Worm (Caenorhabditis elegans) whole organism, young adult: ENCODE measurements around the gene str-25.

Experiments used
- B0261.1 ChIP-seq: sonication (generic microtip); optimal IDR thresholded peaks from 2 replicates; lab custom pipeline; 2016; ENCODE audit warnings: mild to moderate bottlenecking, missing genetic modification characterization, moderate library complexity, missing compliant biosample characterization
- D2030.7 ChIP-seq: fragments of 200-800 bp; sonication (Bioruptor generic); IDR thresholded peaks from 2 replicates; pipeline ENCODE4 v1.3.6; 2022; ENCODE audit warnings: missing genetic modification reagents, missing genetic modification characterization, missing compliant biosample characterization
- F22D6.2 ChIP-seq: sonication (generic microtip); optimal IDR thresholded peaks from 2 replicates; lab custom pipeline; 2016; ENCODE audit warnings: mild to moderate bottlenecking, missing genetic modification characterization, missing compliant biosample characterization
- F52B5.7 ChIP-seq: sonication (generic microtip); optimal IDR thresholded peaks from 2 replicates; lab custom pipeline; 2016; ENCODE audit warnings: mild to moderate bottlenecking, missing genetic modification characterization, missing compliant biosample characterization
- F57C9.4 ChIP-seq: sonication (generic microtip); optimal IDR thresholded peaks from 2 replicates; lab custom pipeline; 2017; ENCODE audit warnings: mild to moderate bottlenecking, missing genetic modification characterization, missing compliant biosample characterization
- T26A5.8 ChIP-seq: sonication (generic microtip); optimal IDR thresholded peaks from 2 replicates; lab custom pipeline; 2016; ENCODE audit warnings: missing genetic modification characterization, missing compliant biosample characterization
- Y53G8AR.9 ChIP-seq: fragments of 200-800 bp; sonication (Bioruptor generic); conservative IDR thresholded peaks from 2 replicates; pipeline ENCODE4 v1.3.6; 2022; ENCODE audit warnings: missing genetic modification reagents, missing genetic modification characterization, missing compliant biosample characterization
- akir-1 ChIP-seq: fragments of 200-800 bp; sonication (Bioruptor generic); optimal IDR thresholded peaks from 2 replicates; lab custom pipeline; 2018; ENCODE audit warnings: mild to moderate bottlenecking, missing genetic modification characterization, moderate library complexity, missing compliant biosample characterization
- ama-1 ChIP-seq, 3 experiments: fragments of 150-350 bp in 1 of 3; sonication (generic microtip) in 2 of 3; optimal IDR thresholded peaks; 2 replicates each; lab custom pipeline; 2014 to 2018; ENCODE audit warnings: missing biosample characterization in 2 of 3, missing genetic modification characterization in 2 of 3, missing genetic modification reagents in 2 of 3
- bed-1 ChIP-seq: fragments of 200-800 bp; sonication (Bioruptor generic); IDR thresholded peaks from 2 replicates; pipeline ENCODE4 v1.3.6; 2022; ENCODE audit warnings: missing genetic modification reagents, missing genetic modification characterization, missing compliant biosample characterization
- cebp-2 ChIP-seq: fragments of 200-800 bp; sonication (Bioruptor generic); IDR thresholded peaks from 2 replicates; pipeline ENCODE4 v1.3.6; 2022; ENCODE audit warnings: missing genetic modification characterization, missing compliant biosample characterization
- ceh-100 ChIP-seq: fragments of 200-800 bp; sonication (Bioruptor generic); IDR thresholded peaks from 2 replicates; pipeline ENCODE4 v1.3.6; 2022; ENCODE audit warnings: missing genetic modification reagents, missing genetic modification characterization, missing compliant biosample characterization
- ceh-27 ChIP-seq: fragments of 200-800 bp; sonication (Bioruptor generic); optimal IDR thresholded peaks from 2 replicates; lab custom pipeline; 2018; ENCODE audit warnings: mild to moderate bottlenecking, missing genetic modification characterization, moderate library complexity, missing compliant biosample characterization
- ceh-40 ChIP-seq: fragments of 200-800 bp; sonication (Bioruptor generic); IDR thresholded peaks from 2 replicates; pipeline ENCODE4 v1.3.6; 2022; ENCODE audit warnings: missing genetic modification characterization, missing compliant biosample characterization
- ceh-79 ChIP-seq: sonication (generic microtip); optimal IDR thresholded peaks from 2 replicates; lab custom pipeline; 2017; ENCODE audit warnings: mild to moderate bottlenecking, missing genetic modification characterization, missing compliant biosample characterization
- chd-7 ChIP-seq: sonication (generic microtip); optimal IDR thresholded peaks from 2 replicates; lab custom pipeline; 2016; ENCODE audit warnings: mild to moderate bottlenecking, missing genetic modification characterization, moderate library complexity, missing compliant biosample characterization
- egl-18 ChIP-seq: fragments of 200-800 bp; sonication (Bioruptor generic); IDR thresholded peaks from 2 replicates; pipeline ENCODE4 v1.3.6; 2022; ENCODE audit warnings: missing genetic modification reagents, missing genetic modification characterization, missing compliant biosample characterization
- hsf-1 ChIP-seq: fragments of 200-800 bp; sonication (Bioruptor generic); IDR thresholded peaks from 2 replicates; pipeline ENCODE4 v1.3.6; 2022; ENCODE audit warnings: missing genetic modification reagents, missing genetic modification characterization, missing compliant biosample characterization
- lin-26 ChIP-seq: fragments of 200-800 bp; sonication (Bioruptor generic); IDR thresholded peaks from 2 replicates; pipeline ENCODE4 v1.3.6; 2022; ENCODE audit warnings: missing genetic modification reagents, missing genetic modification characterization, missing compliant biosample characterization
- lin-35 ChIP-seq, 3 experiments: fragments of 150-350 bp in 2 of 3; sonication (generic microtip) in 1 of 3; optimal IDR thresholded peaks; 2 replicates each; lab custom pipeline; 2014 to 2018; ENCODE audit warnings: missing biosample characterization in 3 of 3, missing genetic modification characterization in 3 of 3, missing genetic modification reagents in 3 of 3
- lir-1 ChIP-seq: fragments of 200-800 bp; sonication (Bioruptor generic); conservative IDR thresholded peaks from 2 replicates; pipeline ENCODE4 v1.3.6; 2022; ENCODE audit warnings: missing genetic modification reagents, missing genetic modification characterization, missing compliant biosample characterization
- madf-3 ChIP-seq: fragments of 200-800 bp; sonication (Bioruptor generic); IDR thresholded peaks from 2 replicates; pipeline ENCODE4 v1.3.6; 2022; ENCODE audit warnings: missing genetic modification reagents, missing genetic modification characterization, missing compliant biosample characterization
- madf-6 ChIP-seq: fragments of 200-800 bp; sonication (Bioruptor generic); IDR thresholded peaks from 2 replicates; pipeline ENCODE4 v1.3.6; 2022; ENCODE audit warnings: missing genetic modification reagents, missing genetic modification characterization, missing compliant biosample characterization
- mcd-1 ChIP-seq: fragments of 200-800 bp; sonication (Bioruptor generic); IDR thresholded peaks from 2 replicates; pipeline ENCODE4 v1.3.6; 2022; ENCODE audit warnings: missing genetic modification reagents, missing genetic modification characterization, missing compliant biosample characterization
- mel-28 ChIP-seq: sonication (generic microtip); optimal IDR thresholded peaks from 2 replicates; lab custom pipeline; 2016; ENCODE audit warnings: borderline replicate concordance, mild to moderate bottlenecking, missing genetic modification characterization, missing compliant biosample characterization
- mes-4 ChIP-seq: sonication (generic microtip); optimal IDR thresholded peaks from 2 replicates; lab custom pipeline; 2016; ENCODE audit warnings: missing genotype, missing genetic modification characterization, missing compliant biosample characterization
- nfya-1 ChIP-seq: sonication (generic microtip); optimal IDR thresholded peaks from 2 replicates; lab custom pipeline; 2017; ENCODE audit warnings: antibody characterized with exemption, missing compliant biosample characterization, missing genetic modification characterization, borderline replicate concordance; ENCODE audit not compliant: insufficient read depth
- nfya-2 ChIP-seq: fragments of 200-800 bp; sonication (Bioruptor generic); IDR thresholded peaks from 2 replicates; pipeline ENCODE4 v1.3.6; 2022; ENCODE audit warnings: missing genetic modification reagents, missing genetic modification characterization, missing compliant biosample characterization
- nhr-120 ChIP-seq: fragments of 200-800 bp; sonication (Bioruptor generic); IDR thresholded peaks from 2 replicates; pipeline ENCODE4 v1.3.6; 2022; ENCODE audit warnings: missing genetic modification characterization, missing compliant biosample characterization
- nhr-27 ChIP-seq: fragments of 200-800 bp; sonication (Bioruptor generic); optimal IDR thresholded peaks from 2 replicates; lab custom pipeline; 2018; ENCODE audit warnings: mild to moderate bottlenecking, missing genetic modification characterization, moderate library complexity, missing compliant biosample characterization
- nhr-80 ChIP-seq: sonication (generic microtip); optimal IDR thresholded peaks from 2 replicates; lab custom pipeline; 2016; ENCODE audit warnings: missing genetic modification characterization, missing compliant biosample characterization
- pbrm-1 ChIP-seq: fragments of 200-800 bp; sonication (Bioruptor generic); IDR thresholded peaks from 2 replicates; pipeline ENCODE4 v1.3.6; 2022; ENCODE audit warnings: missing genetic modification reagents, missing genetic modification characterization, missing compliant biosample characterization
- rec-8 ChIP-seq, 2 experiments: sonication (generic microtip); optimal IDR thresholded peaks; 2 replicates each; lab custom pipeline; 2016; ENCODE audit warnings: mild to moderate bottlenecking in 2 of 2, missing genetic modification characterization in 2 of 2, missing genetic modification reagents in 2 of 2, missing genotype in 2 of 2, missing biosample characterization in 1 of 2, missing compliant biosample characterization in 1 of 2, moderate library complexity in 1 of 2
- sdz-38 ChIP-seq: sonication (generic microtip); optimal IDR thresholded peaks from 2 replicates; lab custom pipeline; 2016; ENCODE audit warnings: missing genotype, missing genetic modification characterization, missing compliant biosample characterization
- snpc-4 ChIP-seq, 5 experiments: fragments of 150-350 bp in 1 of 5; sonication (generic microtip) in 4 of 5; optimal IDR thresholded peaks; 2 replicates each; lab custom pipeline; 2014 to 2018; ENCODE audit warnings: missing genetic modification characterization in 5 of 5, missing biosample characterization in 3 of 5, antibody characterized with exemption in 2 of 5, mild to moderate bottlenecking in 2 of 5, missing compliant biosample characterization in 2 of 5, missing genotype in 2 of 5, moderate library complexity in 2 of 5, missing genetic modification reagents in 1 of 5
- tbp1 ChIP-seq: fragments of 200-800 bp; sonication (Bioruptor generic); optimal IDR thresholded peaks from 2 replicates; lab custom pipeline; 2018; ENCODE audit warnings: mild to moderate bottlenecking, missing genetic modification characterization, missing compliant biosample characterization
- unc-130 ChIP-seq: sonication (generic microtip); optimal IDR thresholded peaks from 2 replicates; lab custom pipeline; 2016; ENCODE audit warnings: missing genetic modification reagents, missing genetic modification characterization, missing compliant biosample characterization
- ztf-3 ChIP-seq: fragments of 200-800 bp; sonication (Bioruptor generic); optimal IDR thresholded peaks from 2 replicates; lab custom pipeline; 2018; ENCODE audit warnings: mild to moderate bottlenecking, missing genetic modification characterization, missing compliant biosample characterization

Gene str-25

DNA sequence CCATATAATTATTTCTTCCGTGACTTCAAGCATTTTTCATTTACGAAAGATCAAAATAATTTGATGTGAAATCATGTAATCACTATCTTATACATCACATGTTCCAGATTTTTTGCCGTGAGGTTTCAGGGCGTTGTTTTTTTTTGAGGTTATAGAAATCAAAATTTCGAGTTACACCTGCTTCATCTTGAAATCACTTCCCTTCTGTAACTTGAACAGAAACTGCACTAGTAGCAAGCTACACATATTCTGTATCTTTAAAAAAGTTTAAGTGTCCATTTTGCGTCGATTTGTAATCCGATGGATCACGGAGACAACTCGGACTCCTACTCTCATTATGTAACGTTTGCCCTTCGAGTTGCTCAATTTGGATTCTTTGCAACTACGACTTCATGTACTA lies 24.8 kb upstream of the str-25 start, which contains the start of gene F22B8.3:
F22B8.3 (plus strand) TSS at position 301 of the 400 bp plus-strand sequence.
- TF ChIP-seq madf-3, result no peak

DNA sequence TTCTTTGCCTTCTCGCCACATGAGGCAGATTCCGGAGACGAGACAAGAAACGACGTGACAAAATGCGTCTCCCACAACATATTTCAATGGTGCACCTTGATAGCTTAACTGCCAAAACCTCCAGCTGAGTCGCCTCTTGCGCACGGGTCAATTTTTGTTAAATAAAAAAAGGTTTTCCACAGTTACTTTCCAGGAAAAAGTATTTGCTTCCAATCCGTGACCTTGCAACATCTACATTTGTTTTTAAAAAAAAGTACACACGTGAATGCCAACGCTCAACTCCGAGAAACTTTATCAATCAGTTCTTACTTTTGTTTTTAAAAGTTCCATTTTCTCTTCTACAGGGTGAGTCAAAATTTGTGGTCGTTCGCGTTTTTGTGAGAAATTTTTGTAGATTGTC lies 21.2 kb upstream of the str-25 start, which contains the start of gene F22B8.7:
F22B8.7 (plus strand) TSS at position 301 of the 400 bp plus-strand sequence.
- TF ChIP-seq cebp-2 (GFP tag; lab: Robert Waterston, UW) (no peak), pbrm-1 (GFP tag; lab: Robert Waterston, UW) (no peak), F57C9.4 (tag; lab: Kevin White, UChicago) (no peak), ama-1 (optimal IDR thresholded peaks at IDR 0.05; lab: Kevin White, UChicago) (no peak), ama-1 (GFP tag; optimal IDR thresholded peaks at IDR 0.05; lab: Kevin White, UChicago) (no peak), hsf-1 (GFP tag; lab: Robert Waterston, UW) (no peak), T26A5.8 (tag; lab: Kevin White, UChicago) (no peak), egl-18 (no peak)

- TF ChIP-seq snpc-4 (GFP tag; optimal IDR thresholded peaks at IDR 0.05; lab: Kevin White, UChicago) (no peak), snpc-4 (tag; optimal IDR thresholded peaks at IDR 0.05; lab: Kevin White, UChicago) (no peak), ceh-27 (GFP tag; lab: Kevin White, UChicago) (no peak), lin-26 (GFP tag; lab: Robert Waterston, UW) (no peak), F22D6.2 (no peak), mcd-1 (GFP tag; lab: Robert Waterston, UW) (no peak), ceh-79 (tag; lab: Kevin White, UChicago) (no peak), nfya-2 (GFP tag; lab: Robert Waterston, UW) (no peak), cebp-2 (GFP tag; lab: Robert Waterston, UW) (no peak), nhr-120 (GFP tag; lab: Robert Waterston, UW) (no peak), nfya-1 (tag; lab: Kevin White, UChicago) (no peak), ama-1 (optimal IDR thresholded peaks at IDR 0.05; lab: Kevin White, UChicago) (no peak), ama-1 (GFP tag; optimal IDR thresholded peaks at IDR 0.05; lab: Kevin White, UChicago) (no peak), tbp1 (no peak), B0261.1 (tag; lab: Kevin White, UChicago) (no peak)
These were observed 20.6 kb upstream of the str-25 start for ce11 chrV:16094862-16095261.

ce11 chrV:16099441-16099840 lies 16.0 kb upstream of the str-25 start, which contains the start of gene str-7:
str-7 (minus strand) TSS chrV:16099541.
- TF ChIP-seq rec-8 (tag; optimal IDR thresholded peaks at IDR 0.05; lab: Kevin White, UChicago) (no peak), D2030.7 (GFP tag; lab: Robert Waterston, UW) (no peak), bed-1 (GFP tag; lab: Robert Waterston, UW) (no peak), sdz-38 (tag; lab: Kevin White, UChicago) (no peak), mes-4 (tag; lab: Kevin White, UChicago) (no peak), ceh-100 (GFP tag; lab: Robert Waterston, UW) (no peak)

DNA sequence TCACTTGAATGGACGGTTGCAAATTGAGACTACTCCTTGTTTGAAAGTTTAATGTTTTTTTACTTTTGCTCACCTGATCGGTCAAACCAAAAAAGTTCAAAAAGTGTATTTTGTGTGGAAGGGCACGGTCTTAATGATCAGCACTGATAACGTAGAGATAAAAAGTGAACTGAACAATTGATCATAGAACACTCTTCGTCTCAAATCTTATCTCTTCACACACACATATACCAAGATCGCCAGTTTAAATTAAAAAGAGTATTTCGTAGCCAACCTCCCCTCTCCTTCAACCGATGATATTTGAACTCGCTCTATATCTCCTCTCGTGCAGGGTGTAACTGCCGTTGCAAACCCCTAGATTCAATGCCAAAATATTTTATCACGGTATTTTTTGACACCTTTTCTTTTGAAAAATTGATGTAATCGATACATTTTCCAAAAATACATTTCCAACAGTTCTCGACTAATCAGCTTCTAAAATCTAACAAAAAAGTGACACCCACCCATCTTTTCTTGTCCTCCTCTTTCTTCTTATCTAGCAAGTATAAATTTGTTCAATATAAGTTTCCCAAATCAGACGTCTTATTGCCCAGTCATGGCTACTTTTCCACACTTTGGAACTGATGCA lies 15.3 kb upstream of the str-25 start, which contains the start of gene cth-1:
cth-1 (plus strand) TSS at position 578 of the 628 bp plus-strand sequence.
- peak; percentile 68 for TF ChIP-seq nhr-80 (tag; lab: Kevin White, UChicago)
- no peak for TF ChIP-seq Y53G8AR.9
- no peak for TF ChIP-seq sdz-38 (tag; lab: Kevin White, UChicago)
- TF ChIP-seq, all 124 proteins: peak for 1

- TF ChIP-seq mes-4 (tag; lab: Kevin White, UChicago), result no peak
- no peak for TF ChIP-seq akir-1 (GFP tag; lab: Kevin White, UChicago)
- no peak for TF ChIP-seq ztf-3
- no peak for TF ChIP-seq mel-28 (tag; lab: Kevin White, UChicago)
- no peak for TF ChIP-seq unc-130 (GFP tag; lab: Kevin White, UChicago)
- TF ChIP-seq chd-7 (tag; lab: Kevin White, UChicago), result no peak
- no peak for TF ChIP-seq ceh-40 (GFP tag; lab: Robert Waterston, UW)
- TF ChIP-seq lin-35 (GFP tag; optimal IDR thresholded peaks at IDR 0.05; lab: Kevin White, UChicago), result no peak
- TF ChIP-seq cebp-2 (GFP tag; lab: Robert Waterston, UW), result no peak
- no peak for TF ChIP-seq bed-1 (GFP tag; lab: Robert Waterston, UW)
- no peak for TF ChIP-seq F52B5.7 (tag; lab: Kevin White, UChicago)
- TF ChIP-seq lir-1 (GFP tag; lab: Robert Waterston, UW), result no peak
- TF ChIP-seq mcd-1 (GFP tag; lab: Robert Waterston, UW), result no peak
- TF ChIP-seq nhr-27, result no peak
- no peak for TF ChIP-seq madf-6 (GFP tag; lab: Robert Waterston, UW)
These were observed 11.9 kb upstream of the str-25 start, which contains the start of gene argk-1 for ce11 chrV:16103594-16103993. argk-1 (plus strand) TSS chrV:16103894.
